Fruit fly (Drosophila melanogaster) whole organism, wandering third instar larva: ENCODE measurements around the gene cad.

Experiments
- CG9705 ChIP-seq: fragments of 200-800 bp; sonication (Bioruptor generic); optimal IDR thresholded peaks from 2 replicates; lab custom pipeline; 2018; ENCODE audit warnings: missing biosample characterization, mild to moderate bottlenecking, missing genetic modification characterization
- GATAd ChIP-seq: sonication (Bioruptor generic); optimal IDR thresholded peaks from 2 replicates; lab custom pipeline; 2016; ENCODE audit warnings: missing biosample characterization, missing genetic modification characterization
- Mio ChIP-seq: sonication (Bioruptor generic); optimal IDR thresholded peaks from 2 replicates; lab custom pipeline; 2016; ENCODE audit warnings: missing biosample characterization, missing genetic modification characterization
- Myc ChIP-seq: fragments of >200 bp; optimal IDR thresholded peaks from 2 replicates; lab custom pipeline; 2017
- Sp1 ChIP-seq: fragments of 200-800 bp; sonication (Bioruptor generic); optimal IDR thresholded peaks from 3 replicates; lab custom pipeline; 2019; ENCODE audit warnings: missing biosample characterization, mild to moderate bottlenecking, missing genetic modification characterization, moderate library complexity
- foxo ChIP-seq, 2 experiments: fragments of 200-800 bp; sonication (Bioruptor generic); optimal IDR thresholded peaks; 2 replicates in 1 of 2; 3 replicates in 1 of 2; lab custom pipeline; 2016 to 2017; ENCODE audit warnings: missing biosample characterization in 2 of 2, missing genetic modification characterization in 2 of 2
- jim ChIP-seq: fragments of 175-275, 200-325 bp; sonication (Bioruptor generic); optimal IDR thresholded peaks from 2 replicates; lab custom pipeline; 2016; ENCODE audit warnings: missing biosample characterization, mild to moderate bottlenecking, missing genetic modification characterization
- psq ChIP-seq: fragments of 200-800 bp; sonication (Bioruptor generic); optimal IDR thresholded peaks from 3 replicates; lab custom pipeline; 2017; ENCODE audit warnings: missing biosample characterization, mild to moderate bottlenecking, missing genetic modification characterization, moderate library complexity
- sage ChIP-seq: fragments of 200-800 bp; sonication (Bioruptor generic); optimal IDR thresholded peaks from 2 replicates; lab custom pipeline; 2016; ENCODE audit warnings: missing biosample characterization, mild to moderate bottlenecking, missing genetic modification characterization

- TF ChIP-seq jim (GFP tag; lab: Kevin White, UChicago): no peak
- no peak for TF ChIP-seq GATAd (GFP tag; lab: Kevin White, UChicago)
- no peak for TF ChIP-seq CG9705
- no peak for TF ChIP-seq Myc (lab: Kevin White, UChicago)
- TF ChIP-seq sage (GFP tag; lab: Kevin White, UChicago): no peak
- no peak for TF ChIP-seq foxo (GFP tag; optimal IDR thresholded peaks at IDR 0.05; lab: Kevin White, UChicago)
- no peak for TF ChIP-seq Mio
- no peak for TF ChIP-seq psq (GFP tag; lab: Kevin White, UChicago)
- TF ChIP-seq Sp1 (GFP tag; lab: Kevin White, UChicago): no peak
Measured at dm6 chr2L:20734687-20735088, 35.8 kb upstream of the cad start.
